Worm (Caenorhabditis elegans) whole organism, young adult: ENCODE data around the gene srw-95.
A peak's percentile ranks its signal among the peaks of the same experiment; 100 is the strongest.

ENCODE experiments used
- C17E4.6 ChIP-seq: fragments of 200-800 bp; sonication (Bioruptor generic); IDR thresholded peaks from 2 replicates; pipeline ENCODE4 v1.3.6; 2022; ENCODE audit warnings: missing genetic modification reagents, missing genetic modification characterization, missing compliant biosample characterization
- F57A8.1 ChIP-seq: fragments of 200-800 bp; sonication (Bioruptor generic); optimal IDR thresholded peaks from 2 replicates; lab custom pipeline; 2018; ENCODE audit warnings: mild to moderate bottlenecking, missing genetic modification characterization, moderate library complexity, missing compliant biosample characterization
- T26A5.8 ChIP-seq: sonication (generic microtip); optimal IDR thresholded peaks from 2 replicates; lab custom pipeline; 2016; ENCODE audit warnings: missing genetic modification characterization, missing compliant biosample characterization
- cebp-2 ChIP-seq: fragments of 200-800 bp; sonication (Bioruptor generic); IDR thresholded peaks from 2 replicates; pipeline ENCODE4 v1.3.6; 2022; ENCODE audit warnings: missing genetic modification characterization, missing compliant biosample characterization
- efl-1 ChIP-seq: fragments of 150-350 bp; optimal IDR thresholded peaks from 2 replicates; lab custom pipeline; 2014; ENCODE audit warnings: missing biosample characterization, missing genetic modification reagents, missing genetic modification characterization
- egrh-3 ChIP-seq: fragments of 200-800 bp; sonication (Bioruptor generic); IDR thresholded peaks from 2 replicates; pipeline ENCODE4 v1.3.6; 2022; ENCODE audit warnings: missing genetic modification reagents, missing genetic modification characterization, missing compliant biosample characterization
- ekl-4 ChIP-seq: fragments of 200-800 bp; sonication (Bioruptor generic); IDR thresholded peaks from 2 replicates; pipeline ENCODE4 v1.3.6; 2022; ENCODE audit warnings: missing genetic modification reagents, missing genetic modification characterization, missing compliant biosample characterization
- madf-8 ChIP-seq: fragments of 200-800 bp; sonication (Bioruptor generic); conservative IDR thresholded peaks from 2 replicates; pipeline ENCODE4 v1.3.6; 2022; ENCODE audit warnings: missing genetic modification reagents, missing genetic modification characterization, missing compliant biosample characterization
- mcd-1 ChIP-seq: fragments of 200-800 bp; sonication (Bioruptor generic); IDR thresholded peaks from 2 replicates; pipeline ENCODE4 v1.3.6; 2022; ENCODE audit warnings: missing genetic modification reagents, missing genetic modification characterization, missing compliant biosample characterization
- nfyb-1 ChIP-seq: fragments of 200-800 bp; sonication (Bioruptor generic); IDR thresholded peaks from 2 replicates; pipeline ENCODE4 v1.3.6; 2022; ENCODE audit warnings: missing genetic modification reagents, missing genetic modification characterization, missing compliant biosample characterization
- nhr-27 ChIP-seq: fragments of 200-800 bp; sonication (Bioruptor generic); optimal IDR thresholded peaks from 2 replicates; lab custom pipeline; 2018; ENCODE audit warnings: mild to moderate bottlenecking, missing genetic modification characterization, moderate library complexity, missing compliant biosample characterization
- rpc-1 ChIP-seq, 2 experiments: fragments of 150-350 bp in 1 of 2; sonication (generic microtip) in 1 of 2; optimal IDR thresholded peaks; 2 replicates each; lab custom pipeline; 2014 to 2018; ENCODE audit warnings: missing biosample characterization in 1 of 2, missing genetic modification characterization in 1 of 2, missing genetic modification reagents in 1 of 2, missing genotype in 1 of 2
- unc-130 ChIP-seq: sonication (generic microtip); optimal IDR thresholded peaks from 2 replicates; lab custom pipeline; 2016; ENCODE audit warnings: missing genetic modification reagents, missing genetic modification characterization, missing compliant biosample characterization

srw-95 gene

ce11 chrIV:4858573-4858972, 46.7 kb downstream of the srw-95 start, which contains the start of gene Y17G9A.3:
Gene Y17G9A.3 (minus strand): TSS chrIV:4858673.
- TF ChIP-seq nhr-27 (tag; lab: Kevin White, UChicago) (no peak), egrh-3 (GFP tag; lab: Robert Waterston, UW) (no peak), F57A8.1 (no peak), mcd-1 (GFP tag; lab: Robert Waterston, UW) (no peak), cebp-2 (GFP tag; lab: Robert Waterston, UW) (no peak), madf-8 (no peak), T26A5.8 (tag; lab: Kevin White, UChicago) (no peak), C17E4.6 (GFP tag; lab: Robert Waterston, UW) (no peak), nfyb-1 (GFP tag; lab: Robert Waterston, UW) (no peak), ekl-4 (no peak), efl-1 (GFP tag; lab: Kevin White, UChicago) (no peak)

ce11 chrIV:4861449-4861848, 49.6 kb downstream of the srw-95 start, which contains the start of the genes Y17G9A.4 and str-173:
Gene Y17G9A.4 (minus strand): TSS chrIV:4861549.
Gene str-173 (plus strand): TSS chrIV:4861773.
- TF ChIP-seq unc-130 (GFP tag; lab: Kevin White, UChicago) (no peak), rpc-1 (optimal IDR thresholded peaks at IDR 0.05; lab: Kevin White, UChicago) (no peak), rpc-1 (tag; optimal IDR thresholded peaks at IDR 0.05; lab: Kevin White, UChicago) (peak; percentile 20)
